Worm (Caenorhabditis elegans) whole organism, midembryonic: ENCODE measurements around the gene ape-1.

ENCODE experiments used
- cog-1 ChIP-seq: sonication (generic microtip); optimal IDR thresholded peaks from 2 replicates; lab custom pipeline; 2016; ENCODE audit warnings: missing genetic modification characterization, missing compliant biosample characterization
- tab-1 ChIP-seq: fragments of 200-800 bp; sonication (Bioruptor generic); IDR thresholded peaks from 2 replicates; pipeline ENCODE4 v1.3.6; 2022; ENCODE audit warnings: missing genetic modification characterization, missing compliant biosample characterization

- TF ChIP-seq cog-1 = no peak
- no peak for TF ChIP-seq tab-1 (GFP tag; lab: Robert Waterston, UW)
Observed at ce11 chrV:11638634-11639117, 37.1 kb upstream of the ape-1 start.
